Fruit fly (Drosophila melanogaster): Measurements from ENCODE around the gene CG13029.

- TF ChIP-seq CG14711 (tag; optimal IDR thresholded peaks at IDR 0.05), result no peak
- TF ChIP-seq pad (GFP tag; optimal IDR thresholded peaks at IDR 0.05), result no peak
- no peak for TF ChIP-seq CG1620 (GFP tag; optimal IDR thresholded peaks at IDR 0.05)
- no peak for TF ChIP-seq cnc (optimal IDR thresholded peaks at IDR 0.05)
Measured at dm6 chr3L:16865123-16865831, 4.9 kb downstream of the CG13029 start, which contains the start of gene Lmpt.
